Fruit fly (Drosophila melanogaster) whole organism, embryonic: Measurements from ENCODE around the gene Mer.

Source experiments
- Antp ChIP-seq: fragments of 200-800 bp; sonication (Bioruptor generic); optimal IDR thresholded peaks from 3 replicates; lab custom pipeline; 2016; ENCODE audit warnings: missing biosample characterization, missing genetic modification characterization
- Atf-2 ChIP-seq: fragments of 200-800 bp; sonication (Bioruptor generic); optimal IDR thresholded peaks from 2 replicates; lab custom pipeline; 2016; ENCODE audit warnings: missing biosample characterization, missing genetic modification characterization
- Awh ChIP-seq: fragments of 200-800 bp; sonication (Bioruptor generic); IDR thresholded peaks from 2 replicates; pipeline ENCODE4, ENCODE4 v1.3.6; 2022; ENCODE audit warnings: missing biosample characterization, missing genetic modification characterization
- Bdp1 ChIP-seq: fragments of 200-800 bp; sonication (Bioruptor generic); optimal IDR thresholded peaks from 3 replicates; lab custom pipeline; 2016; ENCODE audit warnings: missing biosample characterization, missing genetic modification characterization
- CG10209 ChIP-seq: fragments of 200-800 bp; sonication (Bioruptor generic); optimal IDR thresholded peaks from 3 replicates; lab custom pipeline; 2017; ENCODE audit warnings: missing biosample characterization, mild to moderate bottlenecking, missing genetic modification characterization, missing genetic modification reagents
- CG10366 ChIP-seq: fragments of 200-800 bp; sonication (Bioruptor generic); IDR thresholded peaks from 2 replicates; pipeline ENCODE4 v1.3.6; 2022; ENCODE audit warnings: missing biosample characterization, missing genetic modification characterization
- CG11247 ChIP-seq: fragments of 200-800 bp; sonication (Bioruptor generic); IDR thresholded peaks from 2 replicates; pipeline ENCODE4 v1.3.6; 2022; ENCODE audit warnings: missing biosample characterization, missing genetic modification characterization
- CG12071 ChIP-seq: fragments of 200-800 bp; sonication (Bioruptor generic); optimal IDR thresholded peaks from 3 replicates; lab custom pipeline; 2018; ENCODE audit warnings: missing biosample characterization, mild to moderate bottlenecking, missing genetic modification characterization
- CG13123 ChIP-seq: fragments of 200-800 bp; sonication (Bioruptor generic); optimal IDR thresholded peaks from 2 replicates; lab custom pipeline; 2016; ENCODE audit warnings: missing biosample characterization, missing genetic modification characterization
- CG13296 ChIP-seq: fragments of 200-800 bp; sonication (Bioruptor generic); optimal IDR thresholded peaks from 3 replicates; lab custom pipeline; 2018; ENCODE audit warnings: missing biosample characterization, mild to moderate bottlenecking, missing genetic modification characterization
- CG1529 ChIP-seq: fragments of 200-800 bp; sonication (Bioruptor generic); optimal IDR thresholded peaks from 3 replicates; lab custom pipeline; 2018; ENCODE audit warnings: missing biosample characterization, missing genetic modification characterization
- CG15514 ChIP-seq: fragments of 200-800 bp; sonication (Bioruptor generic); optimal IDR thresholded peaks from 3 replicates; lab custom pipeline; 2017; ENCODE audit warnings: missing biosample characterization, missing genetic modification characterization, mild to moderate bottlenecking, moderate library complexity, missing genetic modification reagents
- CG16815 ChIP-seq: fragments of 200-800 bp; sonication (Bioruptor generic); optimal IDR thresholded peaks from 3 replicates; lab custom pipeline; 2017; ENCODE audit warnings: missing biosample characterization, mild to moderate bottlenecking, missing genetic modification characterization
- CG16863 ChIP-seq: fragments of 200-800 bp; sonication (Bioruptor generic); optimal IDR thresholded peaks from 3 replicates; lab custom pipeline; 2016; ENCODE audit warnings: missing biosample characterization, missing genetic modification characterization
- CG17612 ChIP-seq: fragments of 200-800 bp; sonication (Bioruptor generic); IDR thresholded peaks from 2 replicates; pipeline ENCODE4 v1.3.6; 2022; ENCODE audit warnings: missing biosample characterization, missing genetic modification characterization
- CG18476 ChIP-seq: fragments of 200-800 bp; sonication (Bioruptor generic); optimal IDR thresholded peaks from 2 replicates; lab custom pipeline; 2016; ENCODE audit warnings: missing biosample characterization, mild to moderate bottlenecking, missing genetic modification characterization
- CG2129 ChIP-seq: fragments of 200-800 bp; sonication (Bioruptor generic); IDR thresholded peaks from 2 replicates; pipeline ENCODE4 v1.3.6; 2022; ENCODE audit warnings: missing biosample characterization, missing genetic modification characterization; ENCODE audit not compliant: partially characterized antibody
- CG5245 ChIP-seq: fragments of 200-800 bp; sonication (Bioruptor generic); optimal IDR thresholded peaks from 3 replicates; lab custom pipeline; 2016; ENCODE audit warnings: missing biosample characterization, missing genetic modification characterization
- CG7839 ChIP-seq: fragments of 200-800 bp; sonication (Bioruptor generic); optimal IDR thresholded peaks from 3 replicates; lab custom pipeline; 2018; ENCODE audit warnings: missing biosample characterization, mild to moderate bottlenecking, missing genetic modification characterization, moderate library complexity
- CG7928 ChIP-seq: fragments of 200-800 bp; sonication (Bioruptor generic); optimal IDR thresholded peaks from 2 replicates; lab custom pipeline; 2017; ENCODE audit warnings: missing biosample characterization, mild to moderate bottlenecking, missing genetic modification characterization
- CG8478 ChIP-seq: fragments of >200 bp; optimal IDR thresholded peaks from 2 replicates; lab custom pipeline; 2018
- CrebB ChIP-seq: fragments of 200-800 bp; sonication (Bioruptor generic); optimal IDR thresholded peaks from 3 replicates; lab custom pipeline; 2018; ENCODE audit warnings: missing biosample characterization, mild to moderate bottlenecking, missing genetic modification characterization
- Dbx ChIP-seq: fragments of 200-800 bp; sonication (Bioruptor generic); IDR thresholded peaks from 3 replicates; pipeline ENCODE4 v1.3.6; 2022; ENCODE audit warnings: missing biosample characterization, missing genetic modification characterization
- ERR ChIP-seq: fragments of 200-800 bp; sonication (Bioruptor generic); optimal IDR thresholded peaks from 2 replicates; lab custom pipeline; 2016; ENCODE audit warnings: missing biosample characterization, missing genetic modification characterization
- Elba2 ChIP-seq: fragments of 200-800 bp; sonication (Bioruptor generic); optimal IDR thresholded peaks from 3 replicates; lab custom pipeline; 2016; ENCODE audit warnings: missing biosample characterization, missing genetic modification characterization
- Ets97D ChIP-seq: fragments of 200-800 bp; sonication (Bioruptor generic); optimal IDR thresholded peaks from 3 replicates; lab custom pipeline; 2016; ENCODE audit warnings: missing biosample characterization, missing genetic modification characterization
- GATAe ChIP-seq: fragments of 200-800 bp; sonication (Bioruptor generic); conservative IDR thresholded peaks from 2 replicates; pipeline ENCODE4 v1.3.6; 2022; ENCODE audit warnings: missing biosample characterization, missing genetic modification characterization
- HLH3B ChIP-seq: fragments of 200-800 bp; sonication (Bioruptor generic); IDR thresholded peaks from 2 replicates; pipeline ENCODE4 v1.3.6; 2022; ENCODE audit warnings: missing biosample characterization, missing genetic modification characterization
- HLHmδ ChIP-seq: fragments of 200-800 bp; sonication (Bioruptor generic); optimal IDR thresholded peaks from 2 replicates; lab custom pipeline; 2018; ENCODE audit warnings: missing biosample characterization, mild to moderate bottlenecking, missing genetic modification characterization, moderate library complexity
- Jarid2 ChIP-seq: fragments of 200-800 bp; sonication (Bioruptor generic); optimal IDR thresholded peaks from 3 replicates; lab custom pipeline; 2017; ENCODE audit warnings: mild to moderate bottlenecking, missing biosample characterization, missing genetic modification reagents, missing genetic modification characterization
- NK7.1 ChIP-seq: fragments of 200-800 bp; sonication (Bioruptor generic); optimal IDR thresholded peaks from 3 replicates; lab custom pipeline; 2016; ENCODE audit warnings: missing biosample characterization, missing genetic modification characterization
- Ravus ChIP-seq: fragments of 200-800 bp; sonication (Bioruptor generic); IDR thresholded peaks from 2 replicates; pipeline ENCODE4 v1.3.6; 2022; ENCODE audit warnings: missing biosample characterization, missing genetic modification characterization
- Xbp1 ChIP-seq: fragments of 200-800 bp; sonication (Bioruptor generic); optimal IDR thresholded peaks from 3 replicates; lab custom pipeline; 2016; ENCODE audit warnings: missing biosample characterization, mild to moderate bottlenecking, missing genetic modification characterization
- ara ChIP-seq: fragments of 200-800 bp; sonication (Bioruptor generic); IDR thresholded peaks from 2 replicates; pipeline ENCODE4 v1.3.6; 2022; ENCODE audit warnings: missing biosample characterization, missing genetic modification characterization
- az2 ChIP-seq: fragments of 200-800 bp; sonication (Bioruptor generic); optimal IDR thresholded peaks from 3 replicates; lab custom pipeline; 2016; ENCODE audit warnings: missing biosample characterization, missing genetic modification characterization
- bowl ChIP-seq: fragments of 200-800 bp; sonication (Bioruptor generic); IDR thresholded peaks from 2 replicates; pipeline ENCODE4 v1.3.6; 2022; ENCODE audit warnings: missing biosample characterization, missing genetic modification characterization
- bsh ChIP-seq, 2 experiments: fragments of 200-800 bp; sonication (Bioruptor generic); optimal IDR thresholded peaks; 2 replicates each; lab custom pipeline; 2017 to 2018; ENCODE audit warnings: mild to moderate bottlenecking in 2 of 2, missing biosample characterization in 2 of 2, missing genetic modification characterization in 2 of 2, moderate library complexity in 1 of 2
- cas ChIP-seq: fragments of 200-800 bp; sonication (Bioruptor generic); IDR thresholded peaks from 2 replicates; pipeline ENCODE4 v1.3.6; 2022; ENCODE audit warnings: missing biosample characterization, missing genetic modification characterization
- chif ChIP-seq, 2 experiments: fragments of 200-800 bp; sonication (Bioruptor generic); optimal IDR thresholded peaks; 3 replicates each; lab custom pipeline; 2016; ENCODE audit warnings: missing biosample characterization in 2 of 2, missing genetic modification characterization in 2 of 2
- ci ChIP-seq: fragments of 200-800 bp; sonication (Bioruptor generic); IDR thresholded peaks from 3 replicates; pipeline ENCODE4 v1.3.6; 2022; ENCODE audit warnings: missing biosample characterization, missing genetic modification characterization
- croc ChIP-seq: fragments of 200-800 bp; sonication (Bioruptor generic); conservative IDR thresholded peaks from 3 replicates; pipeline ENCODE4 v1.3.6; 2022; ENCODE audit warnings: missing biosample characterization, missing genetic modification characterization
- esg ChIP-seq: fragments of 200-800 bp; sonication (Bioruptor generic); conservative IDR thresholded peaks from 2 replicates; pipeline ENCODE4 v1.3.6; 2022; ENCODE audit warnings: missing biosample characterization, missing genetic modification characterization
- jigr1 ChIP-seq: fragments of 200-800 bp; sonication (Bioruptor generic); IDR thresholded peaks from 3 replicates; pipeline ENCODE4 v1.3.6; 2022; ENCODE audit warnings: missing biosample characterization, missing genetic modification characterization
- jumu ChIP-seq: fragments of 200-800 bp; sonication (Bioruptor generic); optimal IDR thresholded peaks from 3 replicates; lab custom pipeline; 2016; ENCODE audit warnings: missing biosample characterization, missing genetic modification characterization
- lmd ChIP-seq: fragments of 200-800 bp; sonication (Bioruptor generic); IDR thresholded peaks from 2 replicates; pipeline ENCODE4 v1.3.6; 2022; ENCODE audit warnings: missing biosample characterization, missing genetic modification characterization
- nmo ChIP-seq: fragments of 200-800 bp; sonication (Bioruptor generic); optimal IDR thresholded peaks from 2 replicates; lab custom pipeline; 2018; ENCODE audit warnings: missing biosample characterization, mild to moderate bottlenecking, missing genetic modification characterization, moderate library complexity
- odd ChIP-seq: fragments of 200-800 bp; sonication (Bioruptor generic); optimal IDR thresholded peaks from 2 replicates; lab custom pipeline; 2017; ENCODE audit warnings: missing biosample characterization, mild to moderate bottlenecking, missing genetic modification characterization
- pzg ChIP-seq: fragments of 200-800 bp; sonication (Bioruptor generic); optimal IDR thresholded peaks from 3 replicates; lab custom pipeline; 2018; ENCODE audit warnings: missing biosample characterization, mild to moderate bottlenecking, missing genetic modification characterization, moderate library complexity
- ranshi ChIP-seq: fragments of 200-800 bp; sonication (Bioruptor generic); IDR thresholded peaks from 2 replicates; pipeline ENCODE4 v1.3.6; 2022; ENCODE audit warnings: missing biosample characterization, missing genetic modification characterization
- salm ChIP-seq: fragments of 200-800 bp; sonication (Bioruptor generic); optimal IDR thresholded peaks from 2 replicates; lab custom pipeline; 2018; ENCODE audit warnings: missing biosample characterization, mild to moderate bottlenecking, missing genetic modification characterization
- sens-2 ChIP-seq: fragments of 200-800 bp; sonication (Bioruptor generic); IDR thresholded peaks from 2 replicates; pipeline ENCODE4 v1.3.6; 2022; ENCODE audit warnings: missing biosample characterization, missing genetic modification characterization
- sisA ChIP-seq: fragments of 200-800 bp; sonication (Bioruptor generic); IDR thresholded peaks from 2 replicates; pipeline ENCODE4 v1.3.6; 2022; ENCODE audit warnings: missing biosample characterization, missing genetic modification characterization
- sqz ChIP-seq: fragments of 200-800 bp; sonication (Bioruptor generic); optimal IDR thresholded peaks from 3 replicates; lab custom pipeline; 2018; ENCODE audit warnings: missing biosample characterization, mild to moderate bottlenecking, missing genetic modification characterization
- sug ChIP-seq: fragments of 200-800 bp; optimal IDR thresholded peaks from 2 replicates; lab custom pipeline; 2019; ENCODE audit warnings: missing biosample characterization, mild to moderate bottlenecking, missing genetic modification characterization, moderate library complexity

Mer gene

dm6 chrX:19704083-19704482 lies 10.8 kb upstream of the Mer start, which contains the start of the genes CG14230 and CG14232 (continued):
- TF ChIP-seq az2 (no peak), salm (tag; lab: Kevin White, UChicago) (no peak), pzg (GFP tag; lab: Kevin White, UChicago) (peak; percentile 70), CG17612 (no peak), CG13296 (GFP tag; lab: Kevin White, UChicago) (no peak), HLHmδ (GFP tag; lab: Kevin White, UChicago) (no peak), sisA (no peak), CG7928 (GFP tag; lab: Kevin White, UChicago) (no peak), Ets97D (GFP tag; lab: Kevin White, UChicago) (peak; percentile 55), CG5245 (GFP tag; lab: Kevin White, UChicago) (no peak), CG15514 (GFP tag; lab: Kevin White, UChicago) (peak; percentile 41), sug (tag; lab: Kevin White, UChicago) (peak; percentile 19), ara (no peak), ERR (GFP tag; lab: Kevin White, UChicago) (no peak), CG16863 (GFP tag; lab: Kevin White, UChicago) (no peak), bowl (GFP tag; lab: Robert Waterston, UW) (no peak), esg (no peak), bsh (GFP tag; optimal IDR thresholded peaks at IDR 0.05; lab: Kevin White, UChicago) (no peak), CG16815 (GFP tag; lab: Kevin White, UChicago) (no peak), Antp (no peak), HLH3B (no peak), CG11247 (no peak), CG1529 (GFP tag; lab: Kevin White, UChicago) (no peak), CG8478 (lab: Kevin White, UChicago) (no peak), cas (GFP tag; lab: Robert Waterston, UW) (no peak), ranshi (GFP tag; lab: Robert Waterston, UW) (no peak), odd (no peak), lmd (GFP tag; lab: Robert Waterston, UW) (no peak), GATAe (no peak), sqz (GFP tag; lab: Kevin White, UChicago) (no peak), jumu (GFP tag; lab: Kevin White, UChicago) (no peak), CrebB (tag; lab: Kevin White, UChicago) (no peak), croc (GFP tag; lab: Robert Waterston, UW) (no peak), Bdp1 (GFP tag; lab: Kevin White, UChicago) (no peak), Elba2 (peak; percentile 47), NK7.1 (GFP tag; lab: Kevin White, UChicago) (no peak), CG2129 (GFP tag; lab: Robert Waterston, UW) (no peak), CG13123 (GFP tag; lab: Kevin White, UChicago) (no peak), Xbp1 (GFP tag; lab: Kevin White, UChicago) (no peak), Awh (GFP tag; lab: Robert Waterston, UW) (no peak), sens-2 (GFP tag; lab: Robert Waterston, UW) (no peak), CG18476 (GFP tag; lab: Kevin White, UChicago) (no peak), Dbx (no peak), nmo (peak; percentile 44), CG10366 (GFP tag; lab: Robert Waterston, UW) (no peak), jigr1 (no peak), Ravus (GFP tag; lab: Robert Waterston, UW) (no peak), Atf-2 (GFP tag; lab: Kevin White, UChicago) (no peak), ci (GFP tag; lab: Robert Waterston, UW) (no peak), chif (GFP tag; optimal IDR thresholded peaks at IDR 0.05; lab: Kevin White, UChicago) (no peak), CG10209 (GFP tag; lab: Kevin White, UChicago) (no peak), CG7839 (no peak), Jarid2 (no peak), CG12071 (GFP tag; lab: Kevin White, UChicago) (no peak)
